Fruit fly (Drosophila melanogaster) whole organism, adult: Measurements from ENCODE around the gene Axn.

Source experiments
- CG11617 ChIP-seq: fragments of 200-800 bp; sonication (Bioruptor generic); optimal IDR thresholded peaks from 2 replicates; lab custom pipeline; 2017; ENCODE audit warnings: mild to moderate bottlenecking, missing biosample characterization, missing genetic modification reagents, missing genetic modification characterization
- CG12768 ChIP-seq: fragments of 200-800 bp; sonication (Bioruptor generic); optimal IDR thresholded peaks from 2 replicates; lab custom pipeline; 2017; ENCODE audit warnings: missing biosample characterization, missing genetic modification characterization, mild to moderate bottlenecking, moderate library complexity, missing genetic modification reagents
- CG14711 ChIP-seq: fragments of 200-800 bp; sonication (Bioruptor generic); optimal IDR thresholded peaks from 2 replicates; lab custom pipeline; 2018; ENCODE audit warnings: missing biosample characterization, mild to moderate bottlenecking, missing genetic modification characterization, moderate library complexity
- CG1620 ChIP-seq: fragments of 200-800 bp; sonication (Bioruptor generic); optimal IDR thresholded peaks from 2 replicates; lab custom pipeline; 2016; ENCODE audit warnings: missing biosample characterization, missing genetic modification characterization
- CG33017 ChIP-seq: fragments of 200-800 bp; sonication (Bioruptor generic); optimal IDR thresholded peaks from 2 replicates; lab custom pipeline; 2018; ENCODE audit warnings: missing biosample characterization, mild to moderate bottlenecking, missing genetic modification characterization, moderate library complexity
- CG5204 ChIP-seq: fragments of 200-800 bp; sonication (Bioruptor generic); optimal IDR thresholded peaks from 2 replicates; lab custom pipeline; 2016; ENCODE audit warnings: missing biosample characterization, missing genetic modification characterization
- CG7045 ChIP-seq: fragments of 200-800 bp; sonication (Bioruptor generic); optimal IDR thresholded peaks from 2 replicates; lab custom pipeline; 2017; ENCODE audit warnings: missing biosample characterization, mild to moderate bottlenecking, missing genetic modification characterization
- CG7101 ChIP-seq: fragments of 200-800 bp; sonication (Bioruptor generic); optimal IDR thresholded peaks from 2 replicates; lab custom pipeline; 2018; ENCODE audit warnings: missing biosample characterization, mild to moderate bottlenecking, missing genetic modification characterization, moderate library complexity
- Clk ChIP-seq: fragments of 200-800 bp; sonication (Bioruptor generic); optimal IDR thresholded peaks from 2 replicates; lab custom pipeline; 2017; ENCODE audit warnings: missing biosample characterization, missing genetic modification characterization
- Crg-1 ChIP-seq: fragments of 200-800 bp; sonication (Bioruptor generic); optimal IDR thresholded peaks from 2 replicates; lab custom pipeline; 2016; ENCODE audit warnings: missing biosample characterization, missing genetic modification characterization
- Hr96 ChIP-seq: fragments of 200-800 bp; sonication (Bioruptor generic); optimal IDR thresholded peaks from 2 replicates; lab custom pipeline; 2016; ENCODE audit warnings: missing biosample characterization, missing genetic modification characterization
- Mnt ChIP-seq: fragments of 200-800 bp; sonication (Bioruptor generic); optimal IDR thresholded peaks from 2 replicates; lab custom pipeline; 2016; ENCODE audit warnings: missing biosample characterization, mild to moderate bottlenecking, missing genetic modification characterization
- bab1 ChIP-seq: fragments of 200-800 bp; sonication (Bioruptor generic); optimal IDR thresholded peaks from 3 replicates; lab custom pipeline; 2019; ENCODE audit warnings: missing biosample characterization, mild to moderate bottlenecking, missing genetic modification characterization, moderate library complexity
- cic ChIP-seq: fragments of 200-800 bp; sonication (Bioruptor generic); optimal IDR thresholded peaks from 2 replicates; lab custom pipeline; 2017; ENCODE audit warnings: missing biosample characterization, mild to moderate bottlenecking, missing genetic modification characterization, moderate library complexity
- cnc ChIP-seq, 2 experiments: fragments of >200 bp; optimal IDR thresholded peaks; 2 replicates each; lab custom pipeline; 2017
- kay ChIP-seq: fragments of 200-800 bp; sonication (Bioruptor generic); peaks from one replicate; lab custom pipeline; 2016; ENCODE audit warnings: missing biosample characterization, missing genetic modification characterization, borderline replicate concordance
- ovo ChIP-seq: fragments of 200-800 bp; sonication (Bioruptor generic); optimal IDR thresholded peaks from 2 replicates; lab custom pipeline; 2016; ENCODE audit warnings: missing biosample characterization, missing genetic modification characterization
- pad ChIP-seq: fragments of 200-800 bp; sonication (Bioruptor generic); optimal IDR thresholded peaks from 3 replicates; lab custom pipeline; 2017; ENCODE audit warnings: missing biosample characterization, missing genetic modification characterization, mild to moderate bottlenecking, moderate library complexity, missing genetic modification reagents
- tj ChIP-seq: fragments of 200-800 bp; sonication (Bioruptor generic); optimal IDR thresholded peaks from 3 replicates; lab custom pipeline; 2017; ENCODE audit warnings: missing biosample characterization, mild to moderate bottlenecking, missing genetic modification characterization, moderate library complexity
- toe ChIP-seq: fragments of 200-800 bp; sonication (Bioruptor generic); optimal IDR thresholded peaks from 2 replicates; lab custom pipeline; 2016; ENCODE audit warnings: missing biosample characterization, missing genetic modification characterization

Axn gene

dm6 chr3R:30004648-30005047 lies 18.0 kb upstream of the Axn start, which contains the start of the genes Nlp and Nph:
Nlp (plus strand) TSS chr3R:30004785.
Nph (minus strand) TSS chr3R:30004861.
- TF ChIP-seq cic (GFP tag; lab: Kevin White, UChicago): peak; percentile 13
- peak; percentile 95 for TF ChIP-seq Mnt (GFP tag; lab: Kevin White, UChicago)
- no peak for TF ChIP-seq cnc (optimal IDR thresholded peaks at IDR 0.05; lab: Kevin White, UChicago)
- TF ChIP-seq pad (GFP tag; lab: Kevin White, UChicago): peak; percentile 30
- peak; percentile 68 for TF ChIP-seq toe (GFP tag; lab: Kevin White, UChicago)
- TF ChIP-seq CG11617 (GFP tag; lab: Kevin White, UChicago): peak; percentile 22
- TF ChIP-seq CG33017 (tag; lab: Kevin White, UChicago): no peak
- peak; percentile 9 for TF ChIP-seq CG7045
- no peak for TF ChIP-seq ovo (GFP tag; lab: Kevin White, UChicago)
- TF ChIP-seq bab1 (GFP tag; lab: Kevin White, UChicago): peak; percentile 42
- peak; percentile 56 for TF ChIP-seq tj (GFP tag; lab: Kevin White, UChicago)
- TF ChIP-seq CG7101 (tag; lab: Kevin White, UChicago): peak; percentile 31
- TF ChIP-seq kay: no peak
- peak; percentile 93 for TF ChIP-seq CG14711
- TF ChIP-seq CG5204 (GFP tag; lab: Kevin White, UChicago): no peak
- peak; percentile 36 for TF ChIP-seq CG12768
- peak; percentile 47 for TF ChIP-seq CG1620 (GFP tag; lab: Kevin White, UChicago)
- TF ChIP-seq Clk: no peak
- TF ChIP-seq Crg-1 (GFP tag; lab: Kevin White, UChicago): peak; percentile 54
- peak; percentile 65 for TF ChIP-seq Hr96 (GFP tag; lab: Kevin White, UChicago)

dm6 chr3R:30005332-30005979 lies 17.2 kb upstream of the Axn start:
- TF ChIP-seq pad (GFP tag; lab: Kevin White, UChicago): no peak
- no peak for TF ChIP-seq CG12768
- no peak for TF ChIP-seq ovo (GFP tag; lab: Kevin White, UChicago)
- TF ChIP-seq Hr96 (GFP tag; lab: Kevin White, UChicago): no peak
- TF ChIP-seq kay: no peak
- no peak for TF ChIP-seq CG33017 (tag; lab: Kevin White, UChicago)
- TF ChIP-seq Clk: no peak
- TF ChIP-seq cnc (optimal IDR thresholded peaks at IDR 0.05; lab: Kevin White, UChicago): no peak
- no peak for TF ChIP-seq CG1620 (GFP tag; lab: Kevin White, UChicago)
- TF ChIP-seq CG14711: no peak
- TF ChIP-seq CG7101 (tag; lab: Kevin White, UChicago): no peak
- no peak for TF ChIP-seq tj (GFP tag; lab: Kevin White, UChicago)

dm6 chr3R:30009173-30009572 lies 13.5 kb upstream of the Axn start, which contains the start of gene CG7912:
CG7912 (minus strand) TSS chr3R:30009189.
- TF ChIP-seq cic (GFP tag; lab: Kevin White, UChicago): no peak
- TF ChIP-seq CG33017 (tag; lab: Kevin White, UChicago): no peak
- no peak for TF ChIP-seq toe (GFP tag; lab: Kevin White, UChicago)
- TF ChIP-seq bab1 (GFP tag; lab: Kevin White, UChicago): no peak
- TF ChIP-seq cnc (optimal IDR thresholded peaks at IDR 0.05; lab: Kevin White, UChicago): no peak
- no peak for TF ChIP-seq pad (GFP tag; lab: Kevin White, UChicago)
- no peak for TF ChIP-seq CG7101 (tag; lab: Kevin White, UChicago)
- no peak for TF ChIP-seq tj (GFP tag; lab: Kevin White, UChicago)
- no peak for TF ChIP-seq Hr96 (GFP tag; lab: Kevin White, UChicago)
- no peak for TF ChIP-seq kay

dm6 chr3R:30012602-30013489 lies 9.8 kb upstream of the Axn start:
- TF ChIP-seq ovo (GFP tag; lab: Kevin White, UChicago): peak; percentile 17
- TF ChIP-seq Hr96 (GFP tag; lab: Kevin White, UChicago): no peak
- TF ChIP-seq CG5204 (GFP tag; lab: Kevin White, UChicago): no peak
- TF ChIP-seq Crg-1 (GFP tag; lab: Kevin White, UChicago): peak; percentile 8
- TF ChIP-seq CG12768: peak; percentile 37
- TF ChIP-seq CG1620 (GFP tag; lab: Kevin White, UChicago): no peak
- TF ChIP-seq pad (GFP tag; lab: Kevin White, UChicago): peak; percentile 13
- peak; percentile 30 for TF ChIP-seq CG11617 (GFP tag; lab: Kevin White, UChicago)
- peak; percentile 16 for TF ChIP-seq CG7045
- peak; percentile 35 for TF ChIP-seq Mnt (GFP tag; lab: Kevin White, UChicago)
- no peak for TF ChIP-seq toe (GFP tag; lab: Kevin White, UChicago)
- TF ChIP-seq bab1 (GFP tag; lab: Kevin White, UChicago): no peak
- peak; percentile 22 for TF ChIP-seq tj (GFP tag; lab: Kevin White, UChicago)
- TF ChIP-seq CG33017 (tag; lab: Kevin White, UChicago): no peak
- no peak for TF ChIP-seq Clk
- TF ChIP-seq kay: no peak
- peak; percentile 1 for TF ChIP-seq CG7101 (tag; lab: Kevin White, UChicago)
- no peak for TF ChIP-seq cnc (optimal IDR thresholded peaks at IDR 0.05; lab: Kevin White, UChicago)
- TF ChIP-seq cic (GFP tag; lab: Kevin White, UChicago): peak; percentile 87
- no peak for TF ChIP-seq CG14711

- TF ChIP-seq cnc (optimal IDR thresholded peaks at IDR 0.05; lab: Kevin White, UChicago) (no peak), CG12768 (peak; percentile 37)
These were observed 8.7 kb upstream of the Axn start for dm6 chr3R:30013909-30014308.
